Worm (Caenorhabditis elegans) whole organism, L1 larva: ENCODE results near the gene pinn-1.

ENCODE experiments used
- aha-1 ChIP-seq: fragments of 150-350 bp; optimal IDR thresholded peaks from 2 replicates; lab custom pipeline; 2014; ENCODE audit warnings: missing biosample characterization, missing genetic modification characterization
- aly-2 ChIP-seq: fragments of 150-350 bp; optimal IDR thresholded peaks from 2 replicates; lab custom pipeline; 2014; ENCODE audit warnings: missing biosample characterization, missing genetic modification characterization
- lin-13 ChIP-seq: fragments of 150-350 bp; optimal IDR thresholded peaks from 2 replicates; lab custom pipeline; 2014; ENCODE audit warnings: missing biosample characterization, missing genetic modification reagents, missing genetic modification characterization

DNA sequence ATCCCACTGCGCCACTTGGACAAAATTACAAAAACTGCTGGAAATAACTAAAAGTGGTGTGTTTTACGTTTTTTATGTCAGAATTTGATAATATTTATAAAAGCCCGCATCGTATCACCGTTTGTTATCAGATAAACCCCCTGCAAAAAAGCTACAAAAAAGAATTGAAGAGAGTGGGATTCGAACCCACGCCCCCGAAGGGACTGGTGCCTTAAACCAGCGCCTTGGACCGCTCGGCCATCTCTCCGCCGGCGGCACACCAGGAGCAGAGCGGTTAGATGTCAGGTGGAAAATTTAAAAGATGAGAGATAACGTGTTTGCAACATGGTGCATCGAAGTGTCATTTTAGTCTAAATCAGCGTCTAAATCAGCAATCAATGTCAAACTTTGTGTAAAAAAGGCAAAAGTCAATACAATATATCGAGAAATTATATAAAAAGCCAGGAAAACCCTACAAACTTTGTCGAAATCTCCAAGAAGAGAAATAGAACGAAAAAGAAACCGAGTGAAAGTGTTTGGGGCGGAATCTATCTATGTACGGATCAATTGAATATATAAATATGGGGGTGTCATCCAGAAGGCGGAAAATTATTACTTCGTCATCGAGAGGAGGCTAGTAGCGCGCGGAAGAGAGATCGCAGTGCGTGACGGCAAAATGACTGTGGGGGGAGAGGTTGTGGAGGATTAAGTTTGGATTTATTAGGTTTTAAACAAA, 27.3 kb downstream of the pinn-1 start:
- no peak for TF ChIP-seq aha-1
- no peak for TF ChIP-seq lin-13
- TF ChIP-seq aly-2 (tag; lab: Kevin White, UChicago): no peak
